Worm (Caenorhabditis elegans) whole organism, young adult: ENCODE results near the gene srlf-37.

ENCODE experiments used
- B0019.2 ChIP-seq: fragments of 200-800 bp; sonication (Bioruptor generic); conservative IDR thresholded peaks from 2 replicates; pipeline ENCODE4 v1.3.6; 2022; ENCODE audit warnings: missing genetic modification reagents, missing genetic modification characterization, missing compliant biosample characterization
- D2030.7 ChIP-seq: fragments of 200-800 bp; sonication (Bioruptor generic); IDR thresholded peaks from 2 replicates; pipeline ENCODE4 v1.3.6; 2022; ENCODE audit warnings: missing genetic modification reagents, missing genetic modification characterization, missing compliant biosample characterization
- F39B2.1 ChIP-seq: fragments of 200-800 bp; sonication (Bioruptor generic); IDR thresholded peaks from 2 replicates; pipeline ENCODE4 v1.3.6; 2022; ENCODE audit warnings: missing genetic modification reagents, missing genetic modification characterization, missing compliant biosample characterization
- F49E8.2 ChIP-seq: sonication (generic microtip); optimal IDR thresholded peaks from 3 replicates; lab custom pipeline; 2017; ENCODE audit warnings: missing genetic modification characterization, mild to moderate bottlenecking, missing compliant biosample characterization, antibody characterized with exemption, moderate library complexity; ENCODE audit not compliant: insufficient read depth
- F55B11.4 ChIP-seq: sonication (generic microtip); optimal IDR thresholded peaks from 2 replicates; lab custom pipeline; 2016; ENCODE audit warnings: missing compliant biosample characterization, missing genetic modification characterization, borderline replicate concordance; ENCODE audit not compliant: insufficient read depth
- T07F8.4 ChIP-seq: sonication (generic microtip); optimal IDR thresholded peaks from 2 replicates; lab custom pipeline; 2016; ENCODE audit warnings: mild to moderate bottlenecking, missing genetic modification characterization, moderate library complexity, missing compliant biosample characterization
- Y67H2A.10 ChIP-seq: fragments of 200-800 bp; sonication (Bioruptor generic); conservative IDR thresholded peaks from 2 replicates; pipeline ENCODE4 v1.3.6; 2022; ENCODE audit warnings: missing genetic modification reagents, missing genetic modification characterization, missing compliant biosample characterization
- ama-1 ChIP-seq, 3 experiments: fragments of 150-350 bp in 1 of 3; sonication (generic microtip) in 2 of 3; optimal IDR thresholded peaks; 2 replicates each; lab custom pipeline; 2014 to 2018; ENCODE audit warnings: missing biosample characterization in 2 of 3, missing genetic modification characterization in 2 of 3, missing genetic modification reagents in 2 of 3
- atf-7 ChIP-seq: sonication (generic microtip); optimal IDR thresholded peaks from 2 replicates; lab custom pipeline; 2017; ENCODE audit warnings: mild to moderate bottlenecking, missing genetic modification characterization, missing compliant biosample characterization
- athp-1 ChIP-seq: sonication (generic microtip); optimal IDR thresholded peaks from 2 replicates; lab custom pipeline; 2017; ENCODE audit warnings: mild to moderate bottlenecking, missing genetic modification characterization, missing compliant biosample characterization
- attf-3 ChIP-seq: fragments of 200-800 bp; sonication (Bioruptor generic); conservative IDR thresholded peaks from 2 replicates; pipeline ENCODE4 v1.3.6; 2022; ENCODE audit warnings: missing genetic modification reagents, missing genetic modification characterization, missing compliant biosample characterization
- attf-5 ChIP-seq: fragments of 200-800 bp; sonication (Bioruptor generic); optimal IDR thresholded peaks from 2 replicates; lab custom pipeline; 2018; ENCODE audit warnings: mild to moderate bottlenecking, missing genetic modification characterization, missing compliant biosample characterization
- ceh-100 ChIP-seq: fragments of 200-800 bp; sonication (Bioruptor generic); IDR thresholded peaks from 2 replicates; pipeline ENCODE4 v1.3.6; 2022; ENCODE audit warnings: missing genetic modification reagents, missing genetic modification characterization, missing compliant biosample characterization
- ceh-40 ChIP-seq: fragments of 200-800 bp; sonication (Bioruptor generic); IDR thresholded peaks from 2 replicates; pipeline ENCODE4 v1.3.6; 2022; ENCODE audit warnings: missing genetic modification characterization, missing compliant biosample characterization
- ceh-58 ChIP-seq: fragments of 200-800 bp; sonication (Bioruptor generic); IDR thresholded peaks from 2 replicates; pipeline ENCODE4 v1.3.6; 2022; ENCODE audit warnings: missing genetic modification characterization, missing compliant biosample characterization
- ceh-91 ChIP-seq: fragments of 200-800 bp; sonication (Bioruptor generic); IDR thresholded peaks from 2 replicates; pipeline ENCODE4 v1.3.6; 2022; ENCODE audit warnings: missing genetic modification reagents, missing genetic modification characterization, missing compliant biosample characterization
- egrh-3 ChIP-seq: fragments of 200-800 bp; sonication (Bioruptor generic); IDR thresholded peaks from 2 replicates; pipeline ENCODE4 v1.3.6; 2022; ENCODE audit warnings: missing genetic modification reagents, missing genetic modification characterization, missing compliant biosample characterization
- fkh-3 ChIP-seq: sonication (generic microtip); optimal IDR thresholded peaks from 2 replicates; lab custom pipeline; 2016; ENCODE audit warnings: mild to moderate bottlenecking, missing genetic modification characterization, missing compliant biosample characterization
- hmg-20 ChIP-seq: fragments of 200-800 bp; sonication (Bioruptor generic); IDR thresholded peaks from 2 replicates; pipeline ENCODE4 v1.3.6; 2022; ENCODE audit warnings: missing genetic modification reagents, missing genetic modification characterization, missing compliant biosample characterization
- lag-1 ChIP-seq: fragments of 200-800 bp; sonication (Bioruptor generic); IDR thresholded peaks from 2 replicates; pipeline ENCODE4 v1.3.6; 2022; ENCODE audit warnings: missing genetic modification reagents, missing genetic modification characterization, missing compliant biosample characterization
- let-607 ChIP-seq, 2 experiments: fragments of 200-800 bp in 1 of 2; sonication (Bioruptor generic) in 1 of 2; sonication (generic microtip) in 1 of 2; optimal IDR thresholded peaks; 2 replicates each; lab custom pipeline; 2016 to 2018; ENCODE audit warnings: mild to moderate bottlenecking in 2 of 2, missing compliant biosample characterization in 2 of 2, missing genetic modification characterization in 2 of 2, moderate library complexity in 2 of 2, missing genotype in 1 of 2
- madf-8 ChIP-seq: fragments of 200-800 bp; sonication (Bioruptor generic); conservative IDR thresholded peaks from 2 replicates; pipeline ENCODE4 v1.3.6; 2022; ENCODE audit warnings: missing genetic modification reagents, missing genetic modification characterization, missing compliant biosample characterization
- mxl-1 ChIP-seq: sonication (generic microtip); optimal IDR thresholded peaks from 2 replicates; lab custom pipeline; 2016; ENCODE audit warnings: missing genetic modification characterization, missing compliant biosample characterization
- nfyb-1 ChIP-seq: fragments of 200-800 bp; sonication (Bioruptor generic); IDR thresholded peaks from 2 replicates; pipeline ENCODE4 v1.3.6; 2022; ENCODE audit warnings: missing genetic modification reagents, missing genetic modification characterization, missing compliant biosample characterization
- nhr-120 ChIP-seq: fragments of 200-800 bp; sonication (Bioruptor generic); IDR thresholded peaks from 2 replicates; pipeline ENCODE4 v1.3.6; 2022; ENCODE audit warnings: missing genetic modification characterization, missing compliant biosample characterization
- nhr-80 ChIP-seq: sonication (generic microtip); optimal IDR thresholded peaks from 2 replicates; lab custom pipeline; 2016; ENCODE audit warnings: missing genetic modification characterization, missing compliant biosample characterization
- pha-4 ChIP-seq: fragments of 150-350 bp; sonication (generic microtip); optimal IDR thresholded peaks from 2 replicates; lab custom pipeline; 2014; ENCODE audit warnings: missing biosample characterization, missing genetic modification reagents, missing genetic modification characterization
- rcor-1 ChIP-seq: fragments of 200-800 bp; sonication (Bioruptor generic); IDR thresholded peaks from 2 replicates; pipeline ENCODE4 v1.3.6; 2022; ENCODE audit warnings: missing genetic modification reagents, missing genetic modification characterization, missing compliant biosample characterization
- snpc-1.3 ChIP-seq: sonication (generic microtip); optimal IDR thresholded peaks from 2 replicates; lab custom pipeline; 2017; ENCODE audit warnings: missing genetic modification characterization, mild to moderate bottlenecking, missing compliant biosample characterization, antibody characterized with exemption, moderate library complexity, missing genotype, missing genetic modification reagents; ENCODE audit not compliant: insufficient read depth
- somi-1 ChIP-seq: fragments of 200-800 bp; sonication (Bioruptor generic); optimal IDR thresholded peaks from 2 replicates; lab custom pipeline; 2018; ENCODE audit warnings: mild to moderate bottlenecking, missing genetic modification characterization, missing compliant biosample characterization
- sptf-2 ChIP-seq: fragments of 200-800 bp; sonication (Bioruptor generic); optimal IDR thresholded peaks from 2 replicates; lab custom pipeline; 2018; ENCODE audit warnings: mild to moderate bottlenecking, missing genetic modification characterization, missing compliant biosample characterization
- tbp1 ChIP-seq: fragments of 200-800 bp; sonication (Bioruptor generic); optimal IDR thresholded peaks from 2 replicates; lab custom pipeline; 2018; ENCODE audit warnings: mild to moderate bottlenecking, missing genetic modification characterization, missing compliant biosample characterization
- zfh-2 ChIP-seq: fragments of 200-800 bp; sonication (Bioruptor generic); conservative IDR thresholded peaks from 2 replicates; pipeline ENCODE4 v1.3.6; 2022; ENCODE audit warnings: missing genetic modification reagents, missing genetic modification characterization, missing compliant biosample characterization
- ztf-26 ChIP-seq: sonication (generic microtip); optimal IDR thresholded peaks from 2 replicates; lab custom pipeline; 2017; ENCODE audit warnings: missing genetic modification characterization, missing compliant biosample characterization
- ztf-28 ChIP-seq: fragments of 200-800 bp; sonication (Bioruptor generic); IDR thresholded peaks from 2 replicates; pipeline ENCODE4 v1.3.6; 2022; ENCODE audit warnings: missing genetic modification reagents, missing genetic modification characterization, missing compliant biosample characterization

srlf-37 gene

ce11 chrV:578977-579376 is 25.0 kb downstream of the srlf-37 start, which contains the start of gene K06H6.4:
K06H6.4 (plus strand) TSS chrV:579277.
- TF ChIP-seq pha-4 (tag; lab: Kevin White, UChicago) (no peak), zfh-2 (GFP tag; lab: Robert Waterston, UW) (no peak), athp-1 (no peak), B0019.2 (GFP tag; lab: Robert Waterston, UW) (no peak), nhr-120 (GFP tag; lab: Robert Waterston, UW) (no peak), snpc-1.3 (no peak), let-607 (tag; optimal IDR thresholded peaks at IDR 0.05; lab: Kevin White, UChicago) (no peak), egrh-3 (GFP tag; lab: Robert Waterston, UW) (no peak), ceh-100 (no peak)

- TF ChIP-seq nfyb-1 (no peak), attf-5 (GFP tag; lab: Kevin White, UChicago) (no peak), F49E8.2 (tag; lab: Kevin White, UChicago) (no peak), ama-1 (optimal IDR thresholded peaks at IDR 0.05; lab: Kevin White, UChicago) (no peak), ama-1 (GFP tag; optimal IDR thresholded peaks at IDR 0.05; lab: Kevin White, UChicago) (no peak), hmg-20 (no peak), tbp1 (GFP tag; lab: Kevin White, UChicago) (no peak), ceh-40 (GFP tag; lab: Robert Waterston, UW) (no peak), ztf-28 (GFP tag; lab: Robert Waterston, UW) (no peak), lag-1 (no peak), ceh-58 (GFP tag; lab: Robert Waterston, UW) (no peak), zfh-2 (GFP tag; lab: Robert Waterston, UW) (no peak), nhr-120 (GFP tag; lab: Robert Waterston, UW) (no peak)
Observed at ce11 chrV:576918-577317, 27.1 kb downstream of the srlf-37 start.

ce11 chrV:576070-576469 is 27.9 kb downstream of the srlf-37 start, which contains the start of gene K06H6.5:
K06H6.5 (plus strand) TSS chrV:576370.
- TF ChIP-seq nhr-80 (tag; lab: Kevin White, UChicago): no peak
- TF ChIP-seq D2030.7 (GFP tag; lab: Robert Waterston, UW): no peak
- TF ChIP-seq madf-8 (GFP tag; lab: Robert Waterston, UW): no peak
- TF ChIP-seq rcor-1 (GFP tag; lab: Robert Waterston, UW): no peak
- TF ChIP-seq snpc-1.3: no peak
- TF ChIP-seq fkh-3 (tag; lab: Kevin White, UChicago): no peak
- TF ChIP-seq T07F8.4 (tag; lab: Kevin White, UChicago): no peak
- no peak for TF ChIP-seq Y67H2A.10 (GFP tag; lab: Robert Waterston, UW)
- TF ChIP-seq atf-7 (tag; lab: Kevin White, UChicago): no peak
- no peak for TF ChIP-seq somi-1 (GFP tag; lab: Kevin White, UChicago)
- no peak for TF ChIP-seq F39B2.1 (GFP tag; lab: Robert Waterston, UW)
- TF ChIP-seq attf-3 (GFP tag; lab: Robert Waterston, UW): no peak
- TF ChIP-seq sptf-2 (GFP tag; lab: Kevin White, UChicago): no peak
- TF ChIP-seq ztf-26 (tag; lab: Kevin White, UChicago): no peak
- TF ChIP-seq mxl-1: no peak
- no peak for TF ChIP-seq ceh-91 (GFP tag; lab: Robert Waterston, UW)
- no peak for TF ChIP-seq F55B11.4 (tag; lab: Kevin White, UChicago)
- TF ChIP-seq, all 124 proteins: peak for 0
